Worm (Caenorhabditis elegans) whole organism, L4 larva: ENCODE results near the gene F43C11.2.

Experiments
- F37D6.2 ChIP-seq: sonication (generic microtip); optimal IDR thresholded peaks from 2 replicates; lab custom pipeline; 2016; ENCODE audit warnings: mild to moderate bottlenecking, missing genetic modification characterization, missing compliant biosample characterization
- F44E2.7 ChIP-seq: fragments of 200-800 bp; sonication (Bioruptor generic); IDR thresholded peaks from 2 replicates; pipeline ENCODE4 v2.1.2; 2022; ENCODE audit warnings: missing genetic modification characterization, missing compliant biosample characterization
- F49E8.2 ChIP-seq: sonication (generic microtip); optimal IDR thresholded peaks from 2 replicates; lab custom pipeline; 2016; ENCODE audit warnings: missing compliant biosample characterization, mild to moderate bottlenecking, missing genetic modification characterization, borderline replicate concordance
- R02D3.7 ChIP-seq: fragments of 150-350 bp; sonication (generic microtip); optimal IDR thresholded peaks from 3 replicates; lab custom pipeline; 2014; ENCODE audit warnings: missing biosample characterization, missing genetic modification characterization
- T20F7.1 ChIP-seq: fragments of 200-800 bp; sonication (Bioruptor generic); optimal IDR thresholded peaks from 2 replicates; lab custom pipeline; 2018; ENCODE audit warnings: mild to moderate bottlenecking, missing genetic modification characterization, missing compliant biosample characterization
- Y75B8A.6 ChIP-seq: fragments of 200-800 bp; sonication (Bioruptor generic); IDR thresholded peaks from 2 replicates; pipeline ENCODE4 v1.3.6; 2022; ENCODE audit warnings: missing genetic modification reagents, missing genetic modification characterization, missing compliant biosample characterization
- ZK337.2 ChIP-seq: fragments of 200-800 bp; sonication (Bioruptor generic); IDR thresholded peaks from 2 replicates; pipeline ENCODE4 v1.3.6; 2022; ENCODE audit warnings: missing genetic modification reagents, missing genetic modification characterization, missing compliant biosample characterization
- aha-1 ChIP-seq: fragments of 150-350 bp; peaks from one replicate; lab custom pipeline; 2014; ENCODE audit warnings: missing biosample characterization, missing genetic modification characterization
- ceh-28 ChIP-seq: fragments of 150-350 bp; optimal IDR thresholded peaks from 2 replicates; lab custom pipeline; 2014; ENCODE audit warnings: missing biosample characterization, missing genetic modification reagents, missing genetic modification characterization
- ces-1 ChIP-seq: fragments of 150-350 bp; sonication (generic microtip); optimal IDR thresholded peaks from 4 replicates; lab custom pipeline; 2014; ENCODE audit warnings: missing biosample characterization, missing genetic modification reagents, missing genetic modification characterization
- cey-2 ChIP-seq: sonication (generic microtip); optimal IDR thresholded peaks from 3 replicates; lab custom pipeline; 2017; ENCODE audit warnings: missing genetic modification characterization, mild to moderate bottlenecking, missing compliant biosample characterization, antibody characterized with exemption, borderline replicate concordance; ENCODE audit not compliant: insufficient read depth
- daf-16 ChIP-seq, 3 experiments: sonication (generic microtip); optimal IDR thresholded peaks; 2 replicates each; lab custom pipeline; 2016 to 2017; ENCODE audit warnings: missing genetic modification characterization in 3 of 3, missing genetic modification reagents in 3 of 3, mild to moderate bottlenecking in 2 of 3, missing compliant biosample characterization in 2 of 3, missing biosample characterization in 1 of 3, moderate library complexity in 1 of 3
- dmd-6 ChIP-seq: fragments of 200-800 bp; sonication (Bioruptor generic); IDR thresholded peaks from 2 replicates; pipeline ENCODE4 v1.3.6; 2022; ENCODE audit warnings: missing genetic modification reagents, missing genetic modification characterization, missing compliant biosample characterization
- dmd-8 ChIP-seq: fragments of 200-800 bp; sonication (Bioruptor generic); IDR thresholded peaks from 2 replicates; pipeline ENCODE4 v1.3.6; 2022; ENCODE audit warnings: missing genetic modification characterization, missing compliant biosample characterization
- egl-27 ChIP-seq: sonication (generic microtip); optimal IDR thresholded peaks from 3 replicates; lab custom pipeline; 2017; ENCODE audit warnings: missing biosample characterization, missing genetic modification reagents, missing genetic modification characterization
- fkh-10 ChIP-seq: fragments of 150-350 bp; optimal IDR thresholded peaks from 2 replicates; lab custom pipeline; 2014; ENCODE audit warnings: missing biosample characterization, missing genetic modification reagents, missing genetic modification characterization
- fos-1 ChIP-seq: fragments of 150-350 bp; optimal IDR thresholded peaks from 2 replicates; lab custom pipeline; 2014; ENCODE audit warnings: missing biosample characterization, missing genetic modification characterization
- gei-8 ChIP-seq: fragments of 200-800 bp; sonication (Bioruptor generic); optimal IDR thresholded peaks from 2 replicates; lab custom pipeline; 2018; ENCODE audit warnings: mild to moderate bottlenecking, missing genetic modification characterization, missing compliant biosample characterization
- hif-1 ChIP-seq, 2 experiments: sonication (generic microtip); optimal IDR thresholded peaks; 2 replicates each; lab custom pipeline; 2016 to 2017; ENCODE audit warnings: missing compliant biosample characterization in 2 of 2, missing genetic modification characterization in 2 of 2, missing genetic modification reagents in 2 of 2, missing genotype in 2 of 2, mild to moderate bottlenecking in 1 of 2
- hmg-1.1 ChIP-seq: fragments of 200-800 bp; sonication (Bioruptor generic); IDR thresholded peaks from 2 replicates; pipeline ENCODE4 v1.3.6; 2022; ENCODE audit warnings: missing genetic modification reagents, missing genetic modification characterization, missing compliant biosample characterization
- lim-7 ChIP-seq: fragments of 200-800 bp; sonication (Bioruptor generic); IDR thresholded peaks from 2 replicates; pipeline ENCODE4 v1.3.6; 2022; ENCODE audit warnings: missing genetic modification characterization, missing compliant biosample characterization
- lin-1 ChIP-seq: fragments of 200-800 bp; sonication (Bioruptor generic); IDR thresholded peaks from 2 replicates; pipeline ENCODE4 v1.3.6; 2022; ENCODE audit warnings: missing genetic modification reagents, missing genetic modification characterization, missing compliant biosample characterization
- lin-29 ChIP-seq: fragments of 200-800 bp; sonication (Bioruptor generic); IDR thresholded peaks from 2 replicates; pipeline ENCODE4 v1.3.6; 2022; ENCODE audit warnings: missing genetic modification reagents, missing genetic modification characterization, missing compliant biosample characterization
- lir-3 ChIP-seq: sonication (generic microtip); optimal IDR thresholded peaks from 2 replicates; lab custom pipeline; 2016; ENCODE audit warnings: mild to moderate bottlenecking, missing genetic modification characterization, missing compliant biosample characterization
- madf-9 ChIP-seq: fragments of 200-800 bp; sonication (Bioruptor generic); conservative IDR thresholded peaks from 2 replicates; pipeline ENCODE4 v1.3.6; 2022; ENCODE audit warnings: missing genetic modification reagents, missing genetic modification characterization, missing compliant biosample characterization
- mep-1 ChIP-seq: fragments of 150-350 bp; sonication (generic microtip); optimal IDR thresholded peaks from 3 replicates; lab custom pipeline; 2014; ENCODE audit warnings: missing biosample characterization, missing genetic modification characterization
- mes-2 ChIP-seq: sonication (generic microtip); optimal IDR thresholded peaks from 2 replicates; lab custom pipeline; 2016; ENCODE audit warnings: missing genotype, mild to moderate bottlenecking, missing genetic modification characterization, missing compliant biosample characterization; ENCODE audit not compliant: poor library complexity, severe bottlenecking
- nhr-111 ChIP-seq: fragments of 200-800 bp; sonication (Bioruptor generic); optimal IDR thresholded peaks from 2 replicates; lab custom pipeline; 2018; ENCODE audit warnings: mild to moderate bottlenecking, missing genetic modification characterization, missing compliant biosample characterization
- nhr-28 ChIP-seq: fragments of 150-350 bp; optimal IDR thresholded peaks from 2 replicates; lab custom pipeline; 2014; ENCODE audit warnings: missing biosample characterization, missing genetic modification characterization
- nhr-42 ChIP-seq: fragments of 200-800 bp; sonication (Bioruptor generic); IDR thresholded peaks from 2 replicates; pipeline ENCODE4 v1.3.6; 2022; ENCODE audit warnings: missing genetic modification characterization, missing compliant biosample characterization
- pha-4 ChIP-seq, 2 experiments: fragments of 150-350 bp in 1 of 2; fragments of 200-800 bp in 1 of 2; sonication (Bioruptor generic) in 1 of 2; IDR thresholded peaks in 1 of 2; optimal IDR thresholded peaks in 1 of 2; 2 replicates each; pipeline versions ENCODE4 v1.3.6 to Lab custom; 2014 to 2022; ENCODE audit warnings: missing genetic modification characterization in 2 of 2, missing genetic modification reagents in 2 of 2, missing biosample characterization in 1 of 2, missing compliant biosample characterization in 1 of 2
- pqm-1 ChIP-seq: sonication (generic microtip); optimal IDR thresholded peaks from 2 replicates; lab custom pipeline; 2017; ENCODE audit warnings: missing biosample characterization, missing genetic modification characterization
- saeg-2 ChIP-seq: fragments of 200-800 bp; sonication (Bioruptor generic); IDR thresholded peaks from 2 replicates; pipeline ENCODE4 v1.3.6; 2022; ENCODE audit warnings: missing genetic modification reagents, missing genetic modification characterization, missing compliant biosample characterization
- skn-1 ChIP-seq: fragments of 150-350 bp; optimal IDR thresholded peaks from 2 replicates; lab custom pipeline; 2014; ENCODE audit warnings: missing biosample characterization, missing genetic modification characterization
- snpc-4 ChIP-seq: fragments of 150-350 bp; optimal IDR thresholded peaks from 2 replicates; lab custom pipeline; 2014; ENCODE audit warnings: missing biosample characterization, missing genetic modification characterization
- spr-3 ChIP-seq: fragments of 200-800 bp; sonication (Bioruptor generic); optimal IDR thresholded peaks from 2 replicates; lab custom pipeline; 2018; ENCODE audit warnings: mild to moderate bottlenecking, missing genetic modification characterization, missing compliant biosample characterization
- vab-7 ChIP-seq: fragments of 200-800 bp; sonication (Bioruptor generic); IDR thresholded peaks from 2 replicates; pipeline ENCODE4 v1.3.6; 2022; ENCODE audit warnings: missing genetic modification reagents, missing genetic modification characterization, missing compliant biosample characterization
- zag-1 ChIP-seq: fragments of 150-350 bp; optimal IDR thresholded peaks from 2 replicates; lab custom pipeline; 2014; ENCODE audit warnings: missing biosample characterization, missing genetic modification characterization
- zfp-2 ChIP-seq: sonication (generic microtip); optimal IDR thresholded peaks from 2 replicates; lab custom pipeline; 2016; ENCODE audit warnings: mild to moderate bottlenecking, missing genetic modification characterization, missing compliant biosample characterization
- zip-11 ChIP-seq: fragments of 200-800 bp; sonication (Bioruptor generic); IDR thresholded peaks from 2 replicates; pipeline ENCODE4 v1.3.6; 2022; ENCODE audit warnings: missing genetic modification characterization, missing compliant biosample characterization

The F43C11.2 gene

ce11 chrII:2354476-2354875 lies at the start of gene F43C11.2:
Gene F43C11.2 (plus strand): TSS chrII:2354776.
- TF ChIP-seq zip-11 (GFP tag; lab: Robert Waterston, UW): no peak

- TF ChIP-seq mes-2 (tag; lab: Kevin White, UChicago): no peak
- no peak for TF ChIP-seq F44E2.7 (GFP tag; lab: Robert Waterston, UW)
- TF ChIP-seq F49E8.2 (tag; lab: Kevin White, UChicago): no peak
- no peak for TF ChIP-seq zag-1 (tag; lab: Kevin White, UChicago)
- no peak for TF ChIP-seq ceh-28 (tag; lab: Kevin White, UChicago)
- TF ChIP-seq T20F7.1 (GFP tag; lab: Kevin White, UChicago): no peak
- TF ChIP-seq nhr-28 (tag; lab: Kevin White, UChicago): peak; percentile 61
- TF ChIP-seq aha-1 (tag; lab: Kevin White, UChicago): peak; percentile 10
- TF ChIP-seq dmd-6 (GFP tag; lab: Robert Waterston, UW): peak; percentile 10; the same call in 1 of the 2 replicates
- TF ChIP-seq pqm-1 (tag; lab: Kevin White, UChicago): peak; percentile 93
- TF ChIP-seq lin-1 (GFP tag; lab: Robert Waterston, UW): peak; percentile 26; the same call in 1 of the 2 replicates
- no peak for TF ChIP-seq fos-1 (tag; lab: Kevin White, UChicago)
- TF ChIP-seq lim-7: no peak
- TF ChIP-seq daf-16 (GFP tag; optimal IDR thresholded peaks at IDR 0.05; lab: Kevin White, UChicago): no peak
- TF ChIP-seq daf-16 (tag; optimal IDR thresholded peaks at IDR 0.05; lab: Kevin White, UChicago): peak; percentile 52
- TF ChIP-seq, all 104 proteins: peak for 6
These were observed 49.1 kb upstream of the F43C11.2 start for ce11 chrII:2305507-2305906.

ce11 chrII:2306741-2307140 lies 47.8 kb upstream of the F43C11.2 start, which contains the start of gene B0281.3:
Gene B0281.3 (plus strand): TSS chrII:2307041.
- TF ChIP-seq lin-29 (GFP tag; lab: Robert Waterston, UW) (no peak), snpc-4 (tag; lab: Kevin White, UChicago) (no peak), cey-2 (tag; lab: Kevin White, UChicago) (no peak), dmd-8 (GFP tag; lab: Robert Waterston, UW) (no peak), saeg-2 (no peak), F37D6.2 (tag; lab: Kevin White, UChicago) (no peak), gei-8 (GFP tag; lab: Kevin White, UChicago) (no peak), mep-1 (tag; lab: Kevin White, UChicago) (no peak), Y75B8A.6 (GFP tag; lab: Robert Waterston, UW) (no peak), nhr-42 (GFP tag; lab: Robert Waterston, UW) (no peak), madf-9 (GFP tag; lab: Robert Waterston, UW) (no peak), hif-1 (tag; optimal IDR thresholded peaks at IDR 0.05; lab: Kevin White, UChicago) (no peak), T20F7.1 (GFP tag; lab: Kevin White, UChicago) (no peak), daf-16 (GFP tag; optimal IDR thresholded peaks at IDR 0.05; lab: Kevin White, UChicago) (no peak), daf-16 (tag; optimal IDR thresholded peaks at IDR 0.05; lab: Kevin White, UChicago) (no peak), R02D3.7 (tag; lab: Kevin White, UChicago) (no peak)

ce11 chrII:2312747-2313146 lies 41.8 kb upstream of the F43C11.2 start, which contains the start of the genes trim-21 and B0281.1:
Gene trim-21 (minus strand): TSS chrII:2312847.
Gene B0281.1 (plus strand): TSS chrII:2313067.
- TF ChIP-seq lir-3 (tag; lab: Kevin White, UChicago) (no peak), pha-4 (GFP tag; IDR thresholded peaks at IDR 0.05; lab: Robert Waterston, UW) (no peak), pha-4 (tag; optimal IDR thresholded peaks at IDR 0.05; lab: Kevin White, UChicago) (no peak), hmg-1.1 (GFP tag; lab: Robert Waterston, UW) (no peak), ces-1 (GFP tag; lab: Kevin White, UChicago) (no peak), spr-3 (GFP tag; lab: Kevin White, UChicago) (no peak), egl-27 (tag; lab: Kevin White, UChicago) (no peak), ZK337.2 (GFP tag; lab: Robert Waterston, UW) (no peak), saeg-2 (no peak), skn-1 (tag; lab: Kevin White, UChicago) (no peak), nhr-111 (no peak), zfp-2 (no peak), fkh-10 (GFP tag; lab: Kevin White, UChicago) (no peak), vab-7 (no peak), R02D3.7 (tag; lab: Kevin White, UChicago) (no peak)
